Fruit fly (Drosophila melanogaster): ENCODE data around the gene CG7950.

Gene CG7950

DNA sequence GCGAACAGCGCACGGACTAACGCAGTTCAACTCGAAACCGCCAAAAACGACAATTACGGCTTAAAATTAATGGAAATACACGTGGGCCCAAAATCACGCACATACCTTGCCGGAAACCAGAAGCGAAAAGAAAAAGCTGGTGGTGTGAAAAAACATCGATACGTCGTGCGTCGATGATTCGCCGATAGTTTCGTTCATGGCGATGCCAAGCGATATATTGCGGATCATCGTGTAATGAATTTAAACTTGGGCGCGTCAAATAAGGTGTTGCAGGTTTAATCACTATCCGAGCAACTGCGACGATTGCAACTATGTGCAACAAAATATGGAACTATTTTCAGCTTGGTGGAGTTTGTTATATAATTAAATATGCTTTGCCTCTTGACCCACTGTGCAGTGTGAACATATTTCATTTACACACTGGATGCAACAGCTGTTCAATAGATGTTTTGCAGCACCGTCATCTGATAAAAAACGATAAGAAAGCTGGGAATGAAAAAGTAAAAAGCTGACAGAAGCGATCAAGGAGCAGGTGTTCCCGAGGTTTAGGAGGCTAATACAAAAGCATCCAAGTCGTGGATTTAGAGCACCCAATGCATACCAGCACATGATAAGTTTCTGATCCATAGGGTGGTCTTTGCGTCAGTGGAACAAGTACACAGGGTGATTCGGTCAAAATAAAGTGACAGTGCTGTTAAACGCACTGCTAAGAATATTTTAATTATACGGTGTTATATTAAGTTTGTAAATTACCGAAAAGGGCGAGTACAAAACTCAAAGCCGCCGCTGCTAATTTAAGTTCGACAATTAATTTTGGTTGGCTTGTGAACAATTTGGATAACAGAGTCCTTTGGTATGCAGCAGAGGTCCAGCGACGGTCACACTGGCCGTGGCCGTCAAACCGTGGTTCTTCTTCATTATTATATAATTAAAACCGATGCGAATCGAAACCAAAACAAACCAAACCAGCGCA is 10.3 kb upstream of the CG7950 start, which contains the start of the genes RpL32 and CG7943 (continued):
- TF ChIP-seq crol (GFP tag; IDR thresholded peaks at IDR 0.05) (peak; percentile 55; the same call in 1 of the 2 replicates), CG12155 (GFP tag; optimal IDR thresholded peaks at IDR 0.05) (peak; percentile 78), stwl (tag; optimal IDR thresholded peaks at IDR 0.05) (peak; percentile 79), Ptx1 (GFP tag; IDR thresholded peaks at IDR 0.05) (peak; percentile 95), Max (GFP tag; optimal IDR thresholded peaks at IDR 0.05) (peak; percentile 97), cas (GFP tag; IDR thresholded peaks at IDR 0.05) (peak; percentile 92), dysf (GFP tag; IDR thresholded peaks at IDR 0.05) (peak; percentile 96), CG12744 (GFP tag; optimal IDR thresholded peaks at IDR 0.05) (peak; percentile 77), Scr (GFP tag; IDR thresholded peaks at IDR 0.05; ENCODE audit: partially characterized antibody) (peak; percentile 100), Mad (GFP tag; optimal IDR thresholded peaks at IDR 0.05) (peak; percentile 89), bowl (GFP tag; IDR thresholded peaks at IDR 0.05) (peak; percentile 89), seq (GFP tag; IDR thresholded peaks at IDR 0.05) (peak; percentile 95), NK7.1 (GFP tag; optimal IDR thresholded peaks at IDR 0.05) (peak; percentile 95), CG2116 (GFP tag; optimal IDR thresholded peaks at IDR 0.05) (peak; percentile 95), cato (GFP tag; optimal IDR thresholded peaks at IDR 0.05; ENCODE audit: borderline replicate concordance) (peak; percentile 74), CG12104 (GFP tag; optimal IDR thresholded peaks at IDR 0.05) (peak; percentile 92), oc (tag; optimal IDR thresholded peaks at IDR 0.05) (peak; percentile 81), B-H2 (GFP tag; optimal IDR thresholded peaks at IDR 0.05) (peak; percentile 95), CG10979 (tag; optimal IDR thresholded peaks at IDR 0.05) (peak; percentile 88), bab2 (GFP tag; optimal IDR thresholded peaks at IDR 0.05) (peak; percentile 98), grn (GFP tag; optimal IDR thresholded peaks at IDR 0.05) (peak; percentile 80), twi (tag; optimal IDR thresholded peaks at IDR 0.05) (peak; percentile 70), onecut (GFP tag; IDR thresholded peaks at IDR 0.05) (peak; percentile 90), mam (GFP tag; optimal IDR thresholded peaks at IDR 0.05) (peak; percentile 99), CG6813 (GFP tag; optimal IDR thresholded peaks at IDR 0.05) (peak; percentile 93), NC2α (GFP tag; optimal IDR thresholded peaks at IDR 0.05) (peak; percentile 74), pita (GFP tag; optimal IDR thresholded peaks at IDR 0.05) (no peak), Hr3 (GFP tag; optimal IDR thresholded peaks at IDR 0.05) (peak; percentile 89), cwo (GFP tag; optimal IDR thresholded peaks at IDR 0.05) (peak; percentile 82), CG12071 (GFP tag; optimal IDR thresholded peaks at IDR 0.05) (peak; percentile 94), Six4 (GFP tag; optimal IDR thresholded peaks at IDR 0.05) (peak; percentile 92), Hr39 (optimal IDR thresholded peaks at IDR 0.05) (no peak), D (optimal IDR thresholded peaks at IDR 0.05) (no peak), D (GFP tag; optimal IDR thresholded peaks at IDR 0.05) (peak; percentile 89), CG10431 (GFP tag; optimal IDR thresholded peaks at IDR 0.05) (peak; percentile 78), ewg (GFP tag; optimal IDR thresholded peaks at IDR 0.05) (peak; percentile 80), pum (GFP tag; optimal IDR thresholded peaks at IDR 0.05) (peak; percentile 97), fu2 (GFP tag; optimal IDR thresholded peaks at IDR 0.05) (peak; percentile 88), maf-S (GFP tag; optimal IDR thresholded peaks at IDR 0.05) (peak; percentile 92), CG16863 (GFP tag; optimal IDR thresholded peaks at IDR 0.05) (peak; percentile 86), MESR4 (GFP tag; optimal IDR thresholded peaks at IDR 0.05) (peak; percentile 93), fru (optimal IDR thresholded peaks at IDR 0.05) (no peak), CG10321 (GFP tag; IDR thresholded peaks at IDR 0.05) (peak; percentile 68), HmgZ (tag; optimal IDR thresholded peaks at IDR 0.05) (peak; percentile 91), CG17612 (GFP tag; IDR thresholded peaks at IDR 0.05) (peak; percentile 82), CG4854 (GFP tag; optimal IDR thresholded peaks at IDR 0.05) (peak; percentile 92), CG17912 (GFP tag; optimal IDR thresholded peaks at IDR 0.05) (peak; percentile 62), ro (GFP tag; IDR thresholded peaks at IDR 0.05) (peak; percentile 87), h (optimal IDR thresholded peaks at IDR 0.05) (no peak), CG30403 (GFP tag; optimal IDR thresholded peaks at IDR 0.05) (peak; percentile 94)
